Worm (Caenorhabditis elegans) whole organism, L4/young adult: Measurements from ENCODE around the gene swt-2.

Experiments
- W03F9.2 ChIP-seq: fragments of 150-350 bp; optimal IDR thresholded peaks from 2 replicates; lab custom pipeline; 2014; ENCODE audit warnings: missing biosample characterization, missing genetic modification characterization
- dao-5 ChIP-seq: sonication (generic microtip); optimal IDR thresholded peaks from 2 replicates; lab custom pipeline; 2016; ENCODE audit warnings: missing genotype, missing genetic modification characterization, moderate library complexity, missing compliant biosample characterization
- him-1 ChIP-seq: sonication (generic microtip); optimal IDR thresholded peaks from 2 replicates; lab custom pipeline; 2016; ENCODE audit warnings: missing genotype, missing genetic modification reagents, missing genetic modification characterization, missing compliant biosample characterization

- TF ChIP-seq W03F9.2 (tag; lab: Kevin White, UChicago) (no peak), dao-5 (tag; lab: Kevin White, UChicago) (no peak), him-1 (no peak)
These were observed 9.1 kb downstream of the swt-2 start, which contains the start of gene srh-268 for ce11 chrV:7539015-7539414.
